Worm (Caenorhabditis elegans) whole organism, L4 larva: ENCODE measurements around the gene fbl-1.

Experiments
- D1046.2 ChIP-seq: fragments of 200-800 bp; sonication (Bioruptor generic); IDR thresholded peaks from 2 replicates; pipeline ENCODE4 v1.3.6; 2022; ENCODE audit warnings: missing genetic modification characterization, missing compliant biosample characterization
- F37D6.2 ChIP-seq: sonication (generic microtip); optimal IDR thresholded peaks from 2 replicates; lab custom pipeline; 2016; ENCODE audit warnings: mild to moderate bottlenecking, missing genetic modification characterization, missing compliant biosample characterization
- R02D3.7 ChIP-seq: fragments of 150-350 bp; sonication (generic microtip); optimal IDR thresholded peaks from 3 replicates; lab custom pipeline; 2014; ENCODE audit warnings: missing biosample characterization, missing genetic modification characterization
- T26A8.4 ChIP-seq: fragments of 200-800 bp; sonication (Bioruptor generic); IDR thresholded peaks from 2 replicates; pipeline ENCODE4 v1.3.6; 2022; ENCODE audit warnings: missing genetic modification characterization, missing compliant biosample characterization
- ZK337.2 ChIP-seq: fragments of 200-800 bp; sonication (Bioruptor generic); IDR thresholded peaks from 2 replicates; pipeline ENCODE4 v1.3.6; 2022; ENCODE audit warnings: missing genetic modification reagents, missing genetic modification characterization, missing compliant biosample characterization
- ZK546.5 ChIP-seq, 2 experiments: sonication (generic microtip); optimal IDR thresholded peaks; 2 replicates each; lab custom pipeline; 2017; ENCODE audit warnings: missing biosample characterization in 2 of 2, missing genetic modification characterization in 2 of 2
- aha-1 ChIP-seq: fragments of 150-350 bp; peaks from one replicate; lab custom pipeline; 2014; ENCODE audit warnings: missing biosample characterization, missing genetic modification characterization
- ama-1 ChIP-seq: fragments of 150-350 bp; optimal IDR thresholded peaks from 2 replicates; lab custom pipeline; 2014; ENCODE audit warnings: inconsistent platforms, mixed read lengths
- ceh-20 ChIP-seq: fragments of 200-800 bp; sonication (Bioruptor generic); IDR thresholded peaks from 2 replicates; pipeline ENCODE4 v1.3.6; 2022; ENCODE audit warnings: missing genetic modification reagents, missing genetic modification characterization, missing compliant biosample characterization
- ceh-32 ChIP-seq: sonication (generic microtip); optimal IDR thresholded peaks from 2 replicates; lab custom pipeline; 2016; ENCODE audit warnings: mild to moderate bottlenecking, missing genetic modification characterization, missing compliant biosample characterization; ENCODE audit not compliant: poor library complexity
- ceh-44 ChIP-seq: fragments of 200-800 bp; sonication (Bioruptor generic); IDR thresholded peaks from 2 replicates; pipeline ENCODE4 v1.3.6; 2022; ENCODE audit warnings: missing genetic modification reagents, missing genetic modification characterization, missing compliant biosample characterization
- ceh-82 ChIP-seq: sonication (generic microtip); optimal IDR thresholded peaks from 2 replicates; lab custom pipeline; 2017; ENCODE audit warnings: missing biosample characterization, missing genetic modification characterization
- cey-2 ChIP-seq: sonication (generic microtip); optimal IDR thresholded peaks from 3 replicates; lab custom pipeline; 2017; ENCODE audit warnings: missing genetic modification characterization, mild to moderate bottlenecking, missing compliant biosample characterization, antibody characterized with exemption, borderline replicate concordance; ENCODE audit not compliant: insufficient read depth
- daf-12 ChIP-seq: fragments of 150-350 bp; optimal IDR thresholded peaks from 2 replicates; lab custom pipeline; 2014; ENCODE audit warnings: missing biosample characterization, missing genetic modification reagents, missing genetic modification characterization
- daf-16 ChIP-seq, 3 experiments: sonication (generic microtip); optimal IDR thresholded peaks; 2 replicates each; lab custom pipeline; 2016 to 2017; ENCODE audit warnings: missing genetic modification characterization in 3 of 3, missing genetic modification reagents in 3 of 3, mild to moderate bottlenecking in 2 of 3, missing compliant biosample characterization in 2 of 3, missing biosample characterization in 1 of 3, moderate library complexity in 1 of 3
- dpl-1 ChIP-seq: fragments of 150-350 bp; optimal IDR thresholded peaks from 2 replicates; lab custom pipeline; 2014; ENCODE audit warnings: missing biosample characterization, missing genetic modification reagents, missing genetic modification characterization
- egl-43 ChIP-seq: fragments of 200-800 bp; sonication (Bioruptor generic); IDR thresholded peaks from 2 replicates; pipeline ENCODE4 v1.3.6; 2022; ENCODE audit warnings: missing genetic modification reagents, missing genetic modification characterization, missing compliant biosample characterization
- fkh-10 ChIP-seq: fragments of 150-350 bp; optimal IDR thresholded peaks from 2 replicates; lab custom pipeline; 2014; ENCODE audit warnings: missing biosample characterization, missing genetic modification reagents, missing genetic modification characterization
- fos-1 ChIP-seq: fragments of 150-350 bp; optimal IDR thresholded peaks from 2 replicates; lab custom pipeline; 2014; ENCODE audit warnings: missing biosample characterization, missing genetic modification characterization
- hlh-30 ChIP-seq: sonication (generic microtip); optimal IDR thresholded peaks from 2 replicates; lab custom pipeline; 2017; ENCODE audit warnings: antibody characterized with exemption, mild to moderate bottlenecking, missing genetic modification characterization, missing compliant biosample characterization; ENCODE audit not compliant: insufficient read depth
- hmg-1.1 ChIP-seq: fragments of 200-800 bp; sonication (Bioruptor generic); IDR thresholded peaks from 2 replicates; pipeline ENCODE4 v1.3.6; 2022; ENCODE audit warnings: missing genetic modification reagents, missing genetic modification characterization, missing compliant biosample characterization
- jun-1 ChIP-seq: fragments of 150-350 bp; optimal IDR thresholded peaks from 2 replicates; lab custom pipeline; 2014; ENCODE audit warnings: missing biosample characterization, missing genetic modification reagents, missing genetic modification characterization
- lim-7 ChIP-seq: fragments of 200-800 bp; sonication (Bioruptor generic); IDR thresholded peaks from 2 replicates; pipeline ENCODE4 v1.3.6; 2022; ENCODE audit warnings: missing genetic modification characterization, missing compliant biosample characterization
- lsy-2 ChIP-seq, 2 experiments: fragments of 150-350 bp in 1 of 2; sonication (generic microtip) in 1 of 2; optimal IDR thresholded peaks; 2 replicates each; lab custom pipeline; 2014 to 2017; ENCODE audit warnings: missing biosample characterization in 2 of 2, missing genetic modification characterization in 2 of 2
- madf-5 ChIP-seq, 2 experiments: fragments of 200-800 bp; sonication (Bioruptor generic); IDR thresholded peaks; 2 replicates each; pipeline ENCODE4 v1.3.6; 2022; ENCODE audit warnings: missing compliant biosample characterization in 2 of 2, missing genetic modification characterization in 2 of 2
- mdl-1 ChIP-seq, 2 experiments: fragments of 150-350 bp in 1 of 2; sonication (generic microtip) in 1 of 2; optimal IDR thresholded peaks; 2 replicates each; lab custom pipeline; 2014 to 2017; ENCODE audit warnings: missing biosample characterization in 2 of 2, missing genetic modification characterization in 2 of 2
- mdt-29 ChIP-seq: fragments of 200-800 bp; sonication (Bioruptor generic); IDR thresholded peaks from 2 replicates; pipeline ENCODE4 v1.3.6; 2022; ENCODE audit warnings: missing genetic modification reagents, missing genetic modification characterization, missing compliant biosample characterization
- mep-1 ChIP-seq: fragments of 150-350 bp; sonication (generic microtip); optimal IDR thresholded peaks from 3 replicates; lab custom pipeline; 2014; ENCODE audit warnings: missing biosample characterization, missing genetic modification characterization
- mxl-3 ChIP-seq: fragments of 200-800 bp; sonication (Bioruptor generic); optimal IDR thresholded peaks from 2 replicates; lab custom pipeline; 2018; ENCODE audit warnings: mild to moderate bottlenecking, missing genetic modification characterization, missing compliant biosample characterization
- nhr-111 ChIP-seq: fragments of 200-800 bp; sonication (Bioruptor generic); optimal IDR thresholded peaks from 2 replicates; lab custom pipeline; 2018; ENCODE audit warnings: mild to moderate bottlenecking, missing genetic modification characterization, missing compliant biosample characterization
- nhr-237 ChIP-seq: sonication (generic microtip); optimal IDR thresholded peaks from 2 replicates; lab custom pipeline; 2017; ENCODE audit warnings: missing biosample characterization, missing genetic modification characterization
- nhr-25 ChIP-seq: sonication (generic microtip); optimal IDR thresholded peaks from 2 replicates; lab custom pipeline; 2017; ENCODE audit warnings: missing genetic modification characterization, mild to moderate bottlenecking, missing compliant biosample characterization, antibody characterized with exemption, moderate library complexity, borderline replicate concordance; ENCODE audit not compliant: insufficient read depth
- nhr-28 ChIP-seq: fragments of 150-350 bp; optimal IDR thresholded peaks from 2 replicates; lab custom pipeline; 2014; ENCODE audit warnings: missing biosample characterization, missing genetic modification characterization
- nhr-41 ChIP-seq: fragments of 200-800 bp; sonication (Bioruptor generic); IDR thresholded peaks from 2 replicates; pipeline ENCODE4 v1.3.6; 2022; ENCODE audit warnings: missing genetic modification reagents, missing genetic modification characterization, missing compliant biosample characterization
- nhr-6 ChIP-seq: fragments of 150-350 bp; optimal IDR thresholded peaks from 2 replicates; lab custom pipeline; 2014; ENCODE audit warnings: missing biosample characterization, missing genetic modification characterization
- rbr-2 ChIP-seq: sonication (generic microtip); optimal IDR thresholded peaks from 2 replicates; lab custom pipeline; 2016; ENCODE audit warnings: missing genotype, missing genetic modification characterization, missing compliant biosample characterization
- set-16 ChIP-seq: fragments of 200-800 bp; sonication (Bioruptor generic); IDR thresholded peaks from 2 replicates; pipeline ENCODE4 v1.3.6; 2022; ENCODE audit warnings: missing genetic modification reagents, missing genetic modification characterization, missing compliant biosample characterization
- skn-1 ChIP-seq: fragments of 150-350 bp; optimal IDR thresholded peaks from 2 replicates; lab custom pipeline; 2014; ENCODE audit warnings: missing biosample characterization, missing genetic modification characterization
- spr-1 ChIP-seq: sonication (generic microtip); optimal IDR thresholded peaks from 2 replicates; lab custom pipeline; 2016; ENCODE audit warnings: mild to moderate bottlenecking, missing genetic modification characterization, missing compliant biosample characterization
- spr-3 ChIP-seq: fragments of 200-800 bp; sonication (Bioruptor generic); optimal IDR thresholded peaks from 2 replicates; lab custom pipeline; 2018; ENCODE audit warnings: mild to moderate bottlenecking, missing genetic modification characterization, missing compliant biosample characterization
- tag-97 ChIP-seq: fragments of 200-800 bp; sonication (Bioruptor generic); IDR thresholded peaks from 2 replicates; pipeline ENCODE4 v1.3.6; 2022; ENCODE audit warnings: missing genetic modification characterization, missing compliant biosample characterization
- unc-62 ChIP-seq, 3 experiments: fragments of 150-350 bp in 1 of 3; sonication (generic microtip); optimal IDR thresholded peaks in 2 of 3; peaks in 1 of 3; 1 replicate in 1 of 3; 2 replicates in 2 of 3; lab custom pipeline; 2014 to 2017; ENCODE audit warnings: missing biosample characterization in 3 of 3, missing genetic modification characterization in 3 of 3, missing genetic modification reagents in 3 of 3, missing genotype in 1 of 3
- zag-1 ChIP-seq: fragments of 150-350 bp; optimal IDR thresholded peaks from 2 replicates; lab custom pipeline; 2014; ENCODE audit warnings: missing biosample characterization, missing genetic modification characterization
- zfp-2 ChIP-seq: sonication (generic microtip); optimal IDR thresholded peaks from 2 replicates; lab custom pipeline; 2016; ENCODE audit warnings: mild to moderate bottlenecking, missing genetic modification characterization, missing compliant biosample characterization
- zfp-3 ChIP-seq: fragments of 200-800 bp; sonication (Bioruptor generic); conservative IDR thresholded peaks from 2 replicates; pipeline ENCODE4 v1.3.6; 2022; ENCODE audit warnings: missing genetic modification reagents, missing genetic modification characterization, missing compliant biosample characterization
- ztf-7 ChIP-seq: fragments of 150-350 bp; optimal IDR thresholded peaks from 2 replicates; lab custom pipeline; 2014; ENCODE audit warnings: missing biosample characterization, missing genetic modification characterization

Gene fbl-1

ce11 chrIV:9530768-9531167, 9.8 kb upstream of the fbl-1 start:
- TF ChIP-seq nhr-25 (tag; lab: Kevin White, UChicago) (peak; percentile 36), aha-1 (tag; lab: Kevin White, UChicago) (peak; percentile 97), lim-7 (GFP tag; lab: Robert Waterston, UW) (0 out of 2 replicates have a peak, but pooled peaks have one; percentile 14), fkh-10 (GFP tag; lab: Kevin White, UChicago) (no peak), mdt-29 (no peak), fos-1 (no peak), madf-5 (GFP tag; IDR thresholded peaks at IDR 0.05; lab: Robert Waterston, UW) (no peak), lsy-2 (tag; optimal IDR thresholded peaks at IDR 0.05; lab: Kevin White, UChicago) (no peak), zfp-3 (GFP tag; lab: Robert Waterston, UW) (no peak), dpl-1 (GFP tag; lab: Kevin White, UChicago) (no peak), mep-1 (tag; lab: Kevin White, UChicago) (peak; percentile 35), unc-62 (GFP tag; optimal IDR thresholded peaks at IDR 0.05 in 1 of 2; lab: Kevin White, UChicago) (peak in 1 of 2 experiments; percentile 39), unc-62 (tag; optimal IDR thresholded peaks at IDR 0.05; lab: Kevin White, UChicago) (no peak), zag-1 (no peak), ZK546.5 (tag; optimal IDR thresholded peaks at IDR 0.05; lab: Kevin White, UChicago) (no peak), spr-3 (GFP tag; lab: Kevin White, UChicago) (peak; percentile 55), ama-1 (lab: Kevin White, UChicago) (peak; percentile 20), T26A8.4 (peak; percentile 26; the same call in 1 of the 2 replicates)

ce11 chrIV:9533071-9533470, 7.5 kb upstream of the fbl-1 start, which contains the start of gene F56H11.2:
Gene F56H11.2 (minus strand): TSS chrIV:9533171.
- TF ChIP-seq daf-16 (GFP tag; optimal IDR thresholded peaks at IDR 0.05; lab: Kevin White, UChicago) (no peak), daf-16 (tag; optimal IDR thresholded peaks at IDR 0.05; lab: Kevin White, UChicago) (peak; percentile 20), nhr-41 (GFP tag; lab: Robert Waterston, UW) (no peak)
- TF ChIP-seq, all 104 proteins: peak for 1

- no peak for TF ChIP-seq rbr-2 (tag; lab: Kevin White, UChicago)
- no peak for TF ChIP-seq ceh-32 (tag; lab: Kevin White, UChicago)
- TF ChIP-seq D1046.2 (GFP tag; lab: Robert Waterston, UW) = no peak
- TF ChIP-seq set-16 (GFP tag; lab: Robert Waterston, UW) = no peak
- no peak for TF ChIP-seq hmg-1.1 (GFP tag; lab: Robert Waterston, UW)
- no peak for TF ChIP-seq zag-1
- peak; percentile 89 for TF ChIP-seq hlh-30 (tag; lab: Kevin White, UChicago)
- no peak for TF ChIP-seq jun-1 (tag; lab: Kevin White, UChicago)
- no peak for TF ChIP-seq mdl-1 (tag; optimal IDR thresholded peaks at IDR 0.05; lab: Kevin White, UChicago)
- no peak for TF ChIP-seq R02D3.7 (tag; lab: Kevin White, UChicago)
- no peak for TF ChIP-seq ceh-82
- TF ChIP-seq aha-1 (tag; lab: Kevin White, UChicago) = no peak
- peak; percentile 10 for TF ChIP-seq mxl-3 (GFP tag; lab: Kevin White, UChicago)
- TF ChIP-seq nhr-111 = no peak
- TF ChIP-seq daf-12 (tag; lab: Kevin White, UChicago) = no peak
- no peak for TF ChIP-seq nhr-6 (tag; lab: Kevin White, UChicago)
- TF ChIP-seq spr-1 (tag; lab: Kevin White, UChicago) = no peak
- TF ChIP-seq nhr-237 (tag; lab: Kevin White, UChicago) = no peak
- TF ChIP-seq unc-62 (GFP tag; optimal IDR thresholded peaks at IDR 0.05 in 1 of 2; lab: Kevin White, UChicago) = peak in 1 of 2 experiments; percentile 93
- TF ChIP-seq unc-62 (tag; optimal IDR thresholded peaks at IDR 0.05; lab: Kevin White, UChicago) = no peak
- no peak for TF ChIP-seq cey-2 (tag; lab: Kevin White, UChicago)
- TF ChIP-seq ceh-20 (GFP tag; lab: Robert Waterston, UW) = no peak
- peak; percentile 59 for TF ChIP-seq nhr-28
- TF ChIP-seq ztf-7 = no peak
- TF ChIP-seq tag-97 (GFP tag; lab: Robert Waterston, UW) = no peak
- TF ChIP-seq F37D6.2 = no peak
- TF ChIP-seq egl-43 (GFP tag; lab: Robert Waterston, UW) = no peak
- TF ChIP-seq fos-1 = no peak
- TF ChIP-seq ZK337.2 = no peak
- TF ChIP-seq ceh-44 (GFP tag; lab: Robert Waterston, UW) = no peak
- TF ChIP-seq skn-1 (tag; lab: Kevin White, UChicago) = no peak
- TF ChIP-seq zfp-2 (tag; lab: Kevin White, UChicago) = no peak
- no peak for TF ChIP-seq T26A8.4
- no peak for TF ChIP-seq ama-1 (lab: Kevin White, UChicago)
Observed at ce11 chrIV:9534342-9534741, 6.3 kb upstream of the fbl-1 start.
